Fruit fly (Drosophila melanogaster) whole organism, pupa: Measurements from ENCODE around the gene CG6847.

Experiments
- CG13204 ChIP-seq: fragments of 200-800 bp; sonication (Bioruptor generic); optimal IDR thresholded peaks from 2 replicates; lab custom pipeline; 2018; ENCODE audit warnings: missing biosample characterization, mild to moderate bottlenecking, missing genetic modification characterization, moderate library complexity
- EcR ChIP-seq: fragments of 200-800 bp; sonication (Bioruptor generic); optimal IDR thresholded peaks from 3 replicates; lab custom pipeline; 2019; ENCODE audit warnings: missing biosample characterization, missing genetic modification characterization, mild to moderate bottlenecking, moderate library complexity, missing genetic modification reagents
- fd96Ca ChIP-seq: fragments of 200-800 bp; sonication (Bioruptor generic); IDR thresholded peaks from 3 replicates; pipeline ENCODE4 v1.3.6; 2022; ENCODE audit warnings: missing biosample characterization, missing genetic modification characterization
- gl ChIP-seq: fragments of 200-800 bp; sonication (Bioruptor generic); optimal IDR thresholded peaks from 2 replicates; lab custom pipeline; 2018; ENCODE audit warnings: missing biosample characterization, mild to moderate bottlenecking, missing genetic modification characterization

- TF ChIP-seq fd96Ca (GFP tag; lab: Robert Waterston, UW) (no peak), gl (tag; lab: Kevin White, UChicago) (peak; percentile 39), CG13204 (GFP tag; lab: Kevin White, UChicago) (peak; percentile 57), EcR (peak; percentile 14)
Measured at dm6 chrX:17879211-17879897, 31.9 kb upstream of the CG6847 start.
